Worm (Caenorhabditis elegans) whole organism, late embryonic: Measurements from ENCODE around the gene mdt-26.

Source experiments
- Y22D7AL.16 ChIP-seq: sonication (generic microtip); optimal IDR thresholded peaks from 2 replicates; lab custom pipeline; 2016; ENCODE audit warnings: missing genetic modification characterization, missing compliant biosample characterization
- che-1 ChIP-seq: sonication (generic microtip); optimal IDR thresholded peaks from 2 replicates; lab custom pipeline; 2016; ENCODE audit warnings: mild to moderate bottlenecking, missing genetic modification characterization, missing compliant biosample characterization
- dmd-4 ChIP-seq: sonication (generic microtip); optimal IDR thresholded peaks from 2 replicates; lab custom pipeline; 2016; ENCODE audit warnings: borderline replicate concordance, missing genetic modification characterization, missing compliant biosample characterization
- fkh-10 ChIP-seq: fragments of 150-350 bp; optimal IDR thresholded peaks from 2 replicates; lab custom pipeline; 2014; ENCODE audit warnings: missing biosample characterization, missing genetic modification reagents, missing genetic modification characterization
- lim-6 ChIP-seq: sonication (generic microtip); optimal IDR thresholded peaks from 2 replicates; lab custom pipeline; 2016; ENCODE audit warnings: missing genetic modification characterization, missing compliant biosample characterization
- nhr-232 ChIP-seq: sonication (generic microtip); optimal IDR thresholded peaks from 2 replicates; lab custom pipeline; 2016; ENCODE audit warnings: missing genetic modification characterization, missing compliant biosample characterization
- unc-55 ChIP-seq: sonication (generic microtip); optimal IDR thresholded peaks from 2 replicates; lab custom pipeline; 2017; ENCODE audit warnings: missing biosample characterization, missing genetic modification reagents, missing genetic modification characterization
- unc-86 ChIP-seq: sonication (generic microtip); optimal IDR thresholded peaks from 2 replicates; lab custom pipeline; 2016; ENCODE audit warnings: missing genetic modification characterization, missing compliant biosample characterization

ce11 chrII:5663180-5663791 lies 2.3 kb downstream of the mdt-26 start:
- TF ChIP-seq fkh-10 (no peak), che-1 (tag; lab: Kevin White, UChicago) (no peak), lim-6 (no peak), dmd-4 (no peak), unc-55 (GFP tag; lab: Kevin White, UChicago) (no peak), Y22D7AL.16 (tag; lab: Kevin White, UChicago) (no peak), unc-86 (tag; lab: Kevin White, UChicago) (no peak), nhr-232 (tag; lab: Kevin White, UChicago) (no peak)
